Worm (Caenorhabditis elegans) whole organism, L4 larva: Measurements from ENCODE around the gene fbxa-151.

Source experiments
- D1046.2 ChIP-seq: fragments of 200-800 bp; sonication (Bioruptor generic); IDR thresholded peaks from 2 replicates; pipeline ENCODE4 v1.3.6; 2022; ENCODE audit warnings: missing genetic modification characterization, missing compliant biosample characterization
- F37D6.2 ChIP-seq: sonication (generic microtip); optimal IDR thresholded peaks from 2 replicates; lab custom pipeline; 2016; ENCODE audit warnings: mild to moderate bottlenecking, missing genetic modification characterization, missing compliant biosample characterization
- Y75B8A.6 ChIP-seq: fragments of 200-800 bp; sonication (Bioruptor generic); IDR thresholded peaks from 2 replicates; pipeline ENCODE4 v1.3.6; 2022; ENCODE audit warnings: missing genetic modification reagents, missing genetic modification characterization, missing compliant biosample characterization
- aha-1 ChIP-seq: fragments of 150-350 bp; peaks from one replicate; lab custom pipeline; 2014; ENCODE audit warnings: missing biosample characterization, missing genetic modification characterization
- ama-1 ChIP-seq: fragments of 150-350 bp; optimal IDR thresholded peaks from 2 replicates; lab custom pipeline; 2014; ENCODE audit warnings: inconsistent platforms, mixed read lengths
- arid-1 ChIP-seq: fragments of 200-800 bp; sonication (Bioruptor generic); conservative IDR thresholded peaks from 2 replicates; pipeline ENCODE4 v1.3.6; 2022; ENCODE audit warnings: missing genetic modification reagents, missing genetic modification characterization, missing compliant biosample characterization
- ceh-28 ChIP-seq: fragments of 150-350 bp; optimal IDR thresholded peaks from 2 replicates; lab custom pipeline; 2014; ENCODE audit warnings: missing biosample characterization, missing genetic modification reagents, missing genetic modification characterization
- ctbp-1 ChIP-seq: fragments of 200-800 bp; sonication (Bioruptor generic); IDR thresholded peaks from 2 replicates; pipeline ENCODE4 v1.3.6; 2022; ENCODE audit warnings: missing genetic modification reagents, missing genetic modification characterization, missing compliant biosample characterization
- daf-12 ChIP-seq: fragments of 150-350 bp; optimal IDR thresholded peaks from 2 replicates; lab custom pipeline; 2014; ENCODE audit warnings: missing biosample characterization, missing genetic modification reagents, missing genetic modification characterization
- daf-16 ChIP-seq, 3 experiments: sonication (generic microtip); optimal IDR thresholded peaks; 2 replicates each; lab custom pipeline; 2016 to 2017; ENCODE audit warnings: missing genetic modification characterization in 3 of 3, missing genetic modification reagents in 3 of 3, mild to moderate bottlenecking in 2 of 3, missing compliant biosample characterization in 2 of 3, missing biosample characterization in 1 of 3, moderate library complexity in 1 of 3
- daf-19 ChIP-seq: fragments of 200-800 bp; sonication (Bioruptor generic); conservative IDR thresholded peaks from 2 replicates; pipeline ENCODE4 v1.3.6; 2022; ENCODE audit warnings: missing genetic modification characterization, missing compliant biosample characterization
- dmd-8 ChIP-seq: fragments of 200-800 bp; sonication (Bioruptor generic); IDR thresholded peaks from 2 replicates; pipeline ENCODE4 v1.3.6; 2022; ENCODE audit warnings: missing genetic modification characterization, missing compliant biosample characterization
- duxl-1 ChIP-seq: sonication (generic microtip); optimal IDR thresholded peaks from 2 replicates; lab custom pipeline; 2016; ENCODE audit warnings: mild to moderate bottlenecking, missing genetic modification characterization, moderate library complexity, missing compliant biosample characterization; ENCODE audit not compliant: poor library complexity
- dve-1 ChIP-seq: sonication (generic microtip); optimal IDR thresholded peaks from 2 replicates; lab custom pipeline; 2017; ENCODE audit warnings: antibody characterized with exemption, mild to moderate bottlenecking, missing genetic modification characterization, missing compliant biosample characterization; ENCODE audit not compliant: insufficient read depth
- egl-27 ChIP-seq: sonication (generic microtip); optimal IDR thresholded peaks from 3 replicates; lab custom pipeline; 2017; ENCODE audit warnings: missing biosample characterization, missing genetic modification reagents, missing genetic modification characterization
- fkh-10 ChIP-seq: fragments of 150-350 bp; optimal IDR thresholded peaks from 2 replicates; lab custom pipeline; 2014; ENCODE audit warnings: missing biosample characterization, missing genetic modification reagents, missing genetic modification characterization
- gei-8 ChIP-seq: fragments of 200-800 bp; sonication (Bioruptor generic); optimal IDR thresholded peaks from 2 replicates; lab custom pipeline; 2018; ENCODE audit warnings: mild to moderate bottlenecking, missing genetic modification characterization, missing compliant biosample characterization
- hif-1 ChIP-seq, 2 experiments: sonication (generic microtip); optimal IDR thresholded peaks; 2 replicates each; lab custom pipeline; 2016 to 2017; ENCODE audit warnings: missing compliant biosample characterization in 2 of 2, missing genetic modification characterization in 2 of 2, missing genetic modification reagents in 2 of 2, missing genotype in 2 of 2, mild to moderate bottlenecking in 1 of 2
- hlh-11 ChIP-seq: fragments of 200-800 bp; sonication (Bioruptor generic); optimal IDR thresholded peaks from 2 replicates; lab custom pipeline; 2018; ENCODE audit warnings: mild to moderate bottlenecking, missing genetic modification characterization, missing compliant biosample characterization
- hmg-1.1 ChIP-seq: fragments of 200-800 bp; sonication (Bioruptor generic); IDR thresholded peaks from 2 replicates; pipeline ENCODE4 v1.3.6; 2022; ENCODE audit warnings: missing genetic modification reagents, missing genetic modification characterization, missing compliant biosample characterization
- lim-7 ChIP-seq: fragments of 200-800 bp; sonication (Bioruptor generic); IDR thresholded peaks from 2 replicates; pipeline ENCODE4 v1.3.6; 2022; ENCODE audit warnings: missing genetic modification characterization, missing compliant biosample characterization
- lin-1 ChIP-seq: fragments of 200-800 bp; sonication (Bioruptor generic); IDR thresholded peaks from 2 replicates; pipeline ENCODE4 v1.3.6; 2022; ENCODE audit warnings: missing genetic modification reagents, missing genetic modification characterization, missing compliant biosample characterization
- lin-13 ChIP-seq: fragments of 150-350 bp; optimal IDR thresholded peaks from 2 replicates; lab custom pipeline; 2014; ENCODE audit warnings: missing biosample characterization, missing genetic modification reagents, missing genetic modification characterization
- lin-38 ChIP-seq: fragments of 200-800 bp; sonication (Bioruptor generic); IDR thresholded peaks from 2 replicates; pipeline ENCODE4 v1.3.6; 2022; ENCODE audit warnings: missing genetic modification reagents, missing genetic modification characterization, missing compliant biosample characterization
- lin-39 ChIP-seq: fragments of 150-350 bp; optimal IDR thresholded peaks from 2 replicates; lab custom pipeline; 2014; ENCODE audit warnings: missing biosample characterization, missing genetic modification reagents, missing genetic modification characterization
- lir-3 ChIP-seq: sonication (generic microtip); optimal IDR thresholded peaks from 2 replicates; lab custom pipeline; 2016; ENCODE audit warnings: mild to moderate bottlenecking, missing genetic modification characterization, missing compliant biosample characterization
- nhr-111 ChIP-seq: fragments of 200-800 bp; sonication (Bioruptor generic); optimal IDR thresholded peaks from 2 replicates; lab custom pipeline; 2018; ENCODE audit warnings: mild to moderate bottlenecking, missing genetic modification characterization, missing compliant biosample characterization
- nhr-237 ChIP-seq: sonication (generic microtip); optimal IDR thresholded peaks from 2 replicates; lab custom pipeline; 2017; ENCODE audit warnings: missing biosample characterization, missing genetic modification characterization
- nhr-25 ChIP-seq: sonication (generic microtip); optimal IDR thresholded peaks from 2 replicates; lab custom pipeline; 2017; ENCODE audit warnings: missing genetic modification characterization, mild to moderate bottlenecking, missing compliant biosample characterization, antibody characterized with exemption, moderate library complexity, borderline replicate concordance; ENCODE audit not compliant: insufficient read depth
- nhr-28 ChIP-seq: fragments of 150-350 bp; optimal IDR thresholded peaks from 2 replicates; lab custom pipeline; 2014; ENCODE audit warnings: missing biosample characterization, missing genetic modification characterization
- nhr-42 ChIP-seq: fragments of 200-800 bp; sonication (Bioruptor generic); IDR thresholded peaks from 2 replicates; pipeline ENCODE4 v1.3.6; 2022; ENCODE audit warnings: missing genetic modification characterization, missing compliant biosample characterization
- nhr-6 ChIP-seq: fragments of 150-350 bp; optimal IDR thresholded peaks from 2 replicates; lab custom pipeline; 2014; ENCODE audit warnings: missing biosample characterization, missing genetic modification characterization
- nhr-77 ChIP-seq: fragments of 150-350 bp; optimal IDR thresholded peaks from 2 replicates; lab custom pipeline; 2014; ENCODE audit warnings: missing biosample characterization, missing genetic modification characterization
- pha-4 ChIP-seq, 2 experiments: fragments of 150-350 bp in 1 of 2; fragments of 200-800 bp in 1 of 2; sonication (Bioruptor generic) in 1 of 2; IDR thresholded peaks in 1 of 2; optimal IDR thresholded peaks in 1 of 2; 2 replicates each; pipeline versions ENCODE4 v1.3.6 to Lab custom; 2014 to 2022; ENCODE audit warnings: missing genetic modification characterization in 2 of 2, missing genetic modification reagents in 2 of 2, missing biosample characterization in 1 of 2, missing compliant biosample characterization in 1 of 2
- php-3 ChIP-seq: fragments of 200-800 bp; sonication (Bioruptor generic); IDR thresholded peaks from 2 replicates; pipeline ENCODE4 v1.3.6; 2022; ENCODE audit warnings: missing genetic modification reagents, missing genetic modification characterization, missing compliant biosample characterization
- pqm-1 ChIP-seq: sonication (generic microtip); optimal IDR thresholded peaks from 2 replicates; lab custom pipeline; 2017; ENCODE audit warnings: missing biosample characterization, missing genetic modification characterization
- set-16 ChIP-seq: fragments of 200-800 bp; sonication (Bioruptor generic); IDR thresholded peaks from 2 replicates; pipeline ENCODE4 v1.3.6; 2022; ENCODE audit warnings: missing genetic modification reagents, missing genetic modification characterization, missing compliant biosample characterization
- snpc-4 ChIP-seq: fragments of 150-350 bp; optimal IDR thresholded peaks from 2 replicates; lab custom pipeline; 2014; ENCODE audit warnings: missing biosample characterization, missing genetic modification characterization
- spr-1 ChIP-seq: sonication (generic microtip); optimal IDR thresholded peaks from 2 replicates; lab custom pipeline; 2016; ENCODE audit warnings: mild to moderate bottlenecking, missing genetic modification characterization, missing compliant biosample characterization
- unc-130 ChIP-seq: sonication (generic microtip); optimal IDR thresholded peaks from 2 replicates; lab custom pipeline; 2016; ENCODE audit warnings: missing genetic modification reagents, missing genetic modification characterization, missing compliant biosample characterization
- zfp-3 ChIP-seq: fragments of 200-800 bp; sonication (Bioruptor generic); conservative IDR thresholded peaks from 2 replicates; pipeline ENCODE4 v1.3.6; 2022; ENCODE audit warnings: missing genetic modification reagents, missing genetic modification characterization, missing compliant biosample characterization
- zip-11 ChIP-seq: fragments of 200-800 bp; sonication (Bioruptor generic); IDR thresholded peaks from 2 replicates; pipeline ENCODE4 v1.3.6; 2022; ENCODE audit warnings: missing genetic modification characterization, missing compliant biosample characterization

Gene fbxa-151

DNA sequence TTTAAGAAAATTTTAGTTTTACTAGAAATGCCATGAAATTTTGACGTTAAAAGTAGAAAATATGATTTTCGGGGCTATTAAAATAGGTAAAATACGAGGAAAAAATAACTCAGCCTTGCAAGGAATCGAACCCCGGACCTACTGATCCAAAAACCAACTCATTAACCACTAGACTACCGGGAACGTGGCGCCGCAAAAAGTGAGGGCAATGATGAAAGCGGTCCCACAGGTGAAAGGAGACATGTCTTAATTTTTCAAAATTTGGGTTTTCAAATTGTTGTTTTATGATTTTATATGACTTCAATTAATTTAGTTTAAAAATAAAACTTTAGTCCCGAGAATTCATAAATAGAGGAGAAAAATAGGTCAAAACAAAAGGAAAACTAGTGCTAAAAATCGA is 36.0 kb downstream of the fbxa-151 start:
- TF ChIP-seq fkh-10 (GFP tag; lab: Kevin White, UChicago) (no peak), nhr-42 (GFP tag; lab: Robert Waterston, UW) (no peak), unc-130 (GFP tag; lab: Kevin White, UChicago) (no peak), hif-1 (tag; optimal IDR thresholded peaks at IDR 0.05; lab: Kevin White, UChicago) (no peak), lin-38 (GFP tag; lab: Robert Waterston, UW) (peak; percentile 23; the same call in 1 of the 2 replicates), daf-19 (GFP tag; lab: Robert Waterston, UW) (no peak), ama-1 (lab: Kevin White, UChicago) (no peak), lin-13 (GFP tag; lab: Kevin White, UChicago) (no peak)
- TF ChIP-seq, all 104 proteins: peak for 1

DNA sequence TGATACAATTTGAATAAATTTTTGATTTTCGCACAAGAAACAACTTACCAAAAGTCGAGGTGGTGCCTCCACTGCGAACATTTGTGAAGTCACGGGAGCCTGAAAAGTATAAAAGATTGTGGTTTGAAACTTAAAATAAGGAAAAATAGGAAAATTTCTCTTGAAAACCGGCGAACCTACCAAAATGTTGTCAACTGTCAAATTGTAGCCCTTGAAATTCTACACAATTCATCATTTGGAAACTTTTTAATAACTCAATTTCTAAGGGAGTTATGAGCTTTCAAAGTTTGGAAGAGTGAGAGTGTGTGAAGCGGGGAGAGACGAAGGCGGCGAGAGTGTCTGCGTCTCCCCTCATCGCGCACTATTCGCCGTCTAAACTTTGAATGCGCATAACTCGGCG is 36.5 kb downstream of the fbxa-151 start, which contains the start of gene pes-4:
Gene pes-4, minus strand, starts transcription at position 101 of the 400 bp plus-strand sequence.
- TF ChIP-seq aha-1 (tag; lab: Kevin White, UChicago): no peak
- TF ChIP-seq Y75B8A.6: no peak
- TF ChIP-seq daf-12 (tag; lab: Kevin White, UChicago): no peak
- no peak for TF ChIP-seq arid-1 (GFP tag; lab: Robert Waterston, UW)
- no peak for TF ChIP-seq gei-8 (GFP tag; lab: Kevin White, UChicago)
- TF ChIP-seq zfp-3 (GFP tag; lab: Robert Waterston, UW): no peak
- TF ChIP-seq spr-1: no peak
- no peak for TF ChIP-seq daf-16 (GFP tag; optimal IDR thresholded peaks at IDR 0.05; lab: Kevin White, UChicago)
- TF ChIP-seq daf-16 (tag; optimal IDR thresholded peaks at IDR 0.05; lab: Kevin White, UChicago): no peak

ce11 chrIII:1229510-1229909 is 37.2 kb downstream of the fbxa-151 start:
- TF ChIP-seq pqm-1 (tag; lab: Kevin White, UChicago): no peak
- TF ChIP-seq set-16 (GFP tag; lab: Robert Waterston, UW): peak; percentile 34; the same call in 1 of the 2 replicates
- TF ChIP-seq egl-27 (tag; lab: Kevin White, UChicago): no peak
- no peak for TF ChIP-seq lin-1 (GFP tag; lab: Robert Waterston, UW)
- TF ChIP-seq lin-38 (GFP tag; lab: Robert Waterston, UW): 0 out of 2 replicates have a peak, but pooled peaks have one; percentile 8
- TF ChIP-seq nhr-77 (tag; lab: Kevin White, UChicago): no peak
- TF ChIP-seq dmd-8 (GFP tag; lab: Robert Waterston, UW): no peak

- TF ChIP-seq ctbp-1 (GFP tag; lab: Robert Waterston, UW): no peak
- no peak for TF ChIP-seq unc-130 (GFP tag; lab: Kevin White, UChicago)
- TF ChIP-seq pha-4 (GFP tag; IDR thresholded peaks at IDR 0.05; lab: Robert Waterston, UW): no peak
- peak; percentile 72 for TF ChIP-seq pha-4 (tag; optimal IDR thresholded peaks at IDR 0.05; lab: Kevin White, UChicago)
- TF ChIP-seq ceh-28: no peak
- TF ChIP-seq nhr-237 (tag; lab: Kevin White, UChicago): no peak
- no peak for TF ChIP-seq nhr-111 (GFP tag; lab: Kevin White, UChicago)
Observed at ce11 chrIII:1228593-1228992, 38.1 kb downstream of the fbxa-151 start.

DNA sequence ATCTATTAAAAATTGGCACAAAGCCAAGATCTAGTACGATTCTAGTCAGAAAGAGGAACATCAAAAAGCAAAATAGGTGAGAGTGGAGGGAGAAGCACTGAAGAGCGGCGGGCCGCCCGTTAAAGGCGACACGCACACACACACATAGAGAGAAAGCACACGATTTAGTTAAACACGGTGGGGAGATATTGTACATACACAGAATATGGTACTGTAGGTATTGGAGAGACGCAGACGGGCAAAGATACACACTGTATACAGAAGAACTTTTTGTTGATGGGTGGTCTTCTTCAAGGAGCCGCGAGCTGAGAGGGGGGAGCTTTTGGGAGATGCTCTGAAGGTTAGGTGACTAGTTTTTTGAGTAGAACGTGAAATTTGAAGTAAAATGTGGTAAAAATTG is 40.4 kb downstream of the fbxa-151 start:
- TF ChIP-seq nhr-28 (peak; percentile 41), nhr-25 (tag; lab: Kevin White, UChicago) (no peak), fkh-10 (GFP tag; lab: Kevin White, UChicago) (no peak), lin-38 (GFP tag; lab: Robert Waterston, UW) (no peak), nhr-6 (tag; lab: Kevin White, UChicago) (peak; percentile 61), dve-1 (tag; lab: Kevin White, UChicago) (peak; percentile 9), hlh-11 (tag; lab: Kevin White, UChicago) (peak; percentile 21), D1046.2 (GFP tag; lab: Robert Waterston, UW) (0 out of 2 replicates have a peak, but pooled peaks have one; percentile 44), snpc-4 (tag; lab: Kevin White, UChicago) (no peak), lin-39 (tag; lab: Kevin White, UChicago) (no peak), zip-11 (GFP tag; lab: Robert Waterston, UW) (no peak), lim-7 (no peak), pha-4 (GFP tag; IDR thresholded peaks at IDR 0.05; lab: Robert Waterston, UW) (no peak), pha-4 (tag; optimal IDR thresholded peaks at IDR 0.05; lab: Kevin White, UChicago) (peak; percentile 84), ctbp-1 (GFP tag; lab: Robert Waterston, UW) (no peak), F37D6.2 (no peak), hmg-1.1 (GFP tag; lab: Robert Waterston, UW) (no peak), duxl-1 (no peak), lir-3 (tag; lab: Kevin White, UChicago) (no peak), php-3 (GFP tag; lab: Robert Waterston, UW) (0 out of 2 replicates have a peak, but pooled peaks have one; percentile 51), pqm-1 (tag; lab: Kevin White, UChicago) (peak; percentile 46)
